Worm (Caenorhabditis elegans): ENCODE results near the gene pcp-5.

- no peak for TF ChIP-seq nhr-76 (tag; optimal IDR thresholded peaks at IDR 0.05)
- no peak for TF ChIP-seq egl-27 (tag; optimal IDR thresholded peaks at IDR 0.05)
- TF ChIP-seq nhr-12 (tag; optimal IDR thresholded peaks at IDR 0.05) = no peak
- TF ChIP-seq fkh-10 (GFP tag; optimal IDR thresholded peaks at IDR 0.05) = no peak
- TF ChIP-seq ztf-4 (tag; optimal IDR thresholded peaks at IDR 0.05) = no peak
- TF ChIP-seq sox-4 (tag; optimal IDR thresholded peaks at IDR 0.05) = no peak
- no peak for TF ChIP-seq grh-1 (GFP tag; IDR thresholded peaks at IDR 0.05)
- TF ChIP-seq sup-37 (GFP tag; optimal IDR thresholded peaks at IDR 0.05) = no peak
- no peak for TF ChIP-seq unc-62 (GFP tag; optimal IDR thresholded peaks at IDR 0.05)
- TF ChIP-seq nhr-28 (tag; optimal IDR thresholded peaks at IDR 0.05) = no peak
These were observed 44.8 kb upstream of the pcp-5 start, which contains the start of gene C29E4.15 for ce11 chrIII:7952077-7952765.

Measured in whole organism, L1 larva.